Fruit fly (Drosophila melanogaster): ENCODE data around the gene SsRbeta.

- no peak for TF ChIP-seq usp (GFP tag; optimal IDR thresholded peaks at IDR 0.05)
- no peak for TF ChIP-seq pan (optimal IDR thresholded peaks at IDR 0.05)
- TF ChIP-seq CG8478 (optimal IDR thresholded peaks at IDR 0.05), result no peak
These were observed 30.0 kb downstream of the SsRbeta start for dm6 chr3L:16159161-16160072.

All from whole organism.